Worm (Caenorhabditis elegans) whole organism, L4/young adult: Measurements from ENCODE around the gene T13F3.8.

Experiments
- dao-5 ChIP-seq: sonication (generic microtip); optimal IDR thresholded peaks from 2 replicates; lab custom pipeline; 2016; ENCODE audit warnings: missing genotype, missing genetic modification characterization, moderate library complexity, missing compliant biosample characterization
- him-1 ChIP-seq: sonication (generic microtip); optimal IDR thresholded peaks from 2 replicates; lab custom pipeline; 2016; ENCODE audit warnings: missing genotype, missing genetic modification reagents, missing genetic modification characterization, missing compliant biosample characterization

ce11 chrV:16253687-16254086 is 15.9 kb upstream of the T13F3.8 start, which contains the start of gene gcy-20:
- TF ChIP-seq him-1 (tag; lab: Kevin White, UChicago) (no peak), dao-5 (no peak)
